Worm (Caenorhabditis elegans) whole organism, mixed stage, embryonic: Measurements from ENCODE around the gene mthf-1.

Experiments used
- nhr-12 ChIP-seq: fragments of 150-350 bp; optimal IDR thresholded peaks from 2 replicates; lab custom pipeline; 2014; ENCODE audit warnings: missing biosample characterization, missing genetic modification characterization
- ztf-11 ChIP-seq: fragments of 150-350 bp; optimal IDR thresholded peaks from 2 replicates; lab custom pipeline; 2014; ENCODE audit warnings: missing biosample characterization, missing genetic modification characterization

ce11 chrII:7819359-7819758 is 41.7 kb upstream of the mthf-1 start:
- TF ChIP-seq nhr-12 (no peak), ztf-11 (tag; lab: Kevin White, UChicago) (no peak)
